Fruit fly (Drosophila melanogaster) whole organism, embryonic: ENCODE measurements around the gene CG31213.
A peak's percentile ranks its signal among the peaks of the same experiment; 100 is the strongest.

Experiments
- Adf1 ChIP-seq: fragments of 200-800 bp; sonication (Bioruptor generic); IDR thresholded peaks from 2 replicates; pipeline ENCODE4 v1.3.6; 2022; ENCODE audit warnings: missing biosample characterization, missing genetic modification characterization
- CG10366 ChIP-seq: fragments of 200-800 bp; sonication (Bioruptor generic); IDR thresholded peaks from 2 replicates; pipeline ENCODE4 v1.3.6; 2022; ENCODE audit warnings: missing biosample characterization, missing genetic modification characterization
- CG10565 ChIP-seq: fragments of 200-800 bp; sonication (Bioruptor generic); optimal IDR thresholded peaks from 3 replicates; lab custom pipeline; 2016; ENCODE audit warnings: missing biosample characterization, mild to moderate bottlenecking, missing genetic modification characterization
- CG11695 ChIP-seq: fragments of 200-800 bp; sonication (Bioruptor generic); IDR thresholded peaks from 3 replicates; pipeline ENCODE4 v1.3.6; 2022; ENCODE audit warnings: missing biosample characterization, missing genetic modification characterization
- CG12219 ChIP-seq: fragments of 200-800 bp; sonication (Bioruptor generic); optimal IDR thresholded peaks from 3 replicates; lab custom pipeline; 2018; ENCODE audit warnings: missing biosample characterization, mild to moderate bottlenecking, missing genetic modification characterization
- CG12769 ChIP-seq: fragments of 200-800 bp; sonication (Bioruptor generic); optimal IDR thresholded peaks from 2 replicates; lab custom pipeline; 2019; ENCODE audit warnings: missing biosample characterization, mild to moderate bottlenecking, missing genetic modification characterization, moderate library complexity
- CG17912 ChIP-seq: fragments of 200-800 bp; sonication (Bioruptor generic); optimal IDR thresholded peaks from 2 replicates; lab custom pipeline; 2018; ENCODE audit warnings: missing biosample characterization, mild to moderate bottlenecking, missing genetic modification characterization
- CG2712 ChIP-seq: fragments of 200-800 bp; optimal IDR thresholded peaks from 3 replicates; lab custom pipeline; 2019; ENCODE audit warnings: missing biosample characterization, mild to moderate bottlenecking, missing genetic modification characterization, moderate library complexity
- CG31365 ChIP-seq: fragments of 200-800 bp; sonication (Bioruptor generic); optimal IDR thresholded peaks from 2 replicates; lab custom pipeline; 2018; ENCODE audit warnings: missing biosample characterization, mild to moderate bottlenecking, missing genetic modification characterization
- CG32767 ChIP-seq: fragments of 200-800 bp; sonication (Bioruptor generic); IDR thresholded peaks from 2 replicates; pipeline ENCODE4 v1.3.6; 2022; ENCODE audit warnings: missing biosample characterization, missing genetic modification characterization
- CG3847 ChIP-seq: fragments of 200-800 bp; sonication (Bioruptor generic); IDR thresholded peaks from 2 replicates; pipeline ENCODE4 v1.3.6; 2022; ENCODE audit warnings: missing biosample characterization, missing genetic modification characterization
- CG5953 ChIP-seq: fragments of 200-800 bp; sonication (Bioruptor generic); IDR thresholded peaks from 2 replicates; pipeline ENCODE4 v1.3.6; 2022; ENCODE audit warnings: missing biosample characterization, missing genetic modification characterization
- CG6683 ChIP-seq: fragments of 200-800 bp; sonication (Bioruptor generic); optimal IDR thresholded peaks from 2 replicates; lab custom pipeline; 2017; ENCODE audit warnings: missing biosample characterization, mild to moderate bottlenecking, missing genetic modification characterization, missing genetic modification reagents
- CG7963 ChIP-seq: fragments of 200-800 bp; sonication (Bioruptor generic); IDR thresholded peaks from 3 replicates; pipeline ENCODE4 v1.3.6; 2022; ENCODE audit warnings: missing biosample characterization, missing genetic modification characterization; ENCODE audit not compliant: partially characterized antibody
- CG8281 ChIP-seq: fragments of 200-800 bp; sonication (Bioruptor generic); optimal IDR thresholded peaks from 2 replicates; lab custom pipeline; 2018; ENCODE audit warnings: missing biosample characterization, mild to moderate bottlenecking, missing genetic modification characterization, moderate library complexity
- CG8388 ChIP-seq: fragments of 200-800 bp; sonication (Bioruptor generic); optimal IDR thresholded peaks from 2 replicates; lab custom pipeline; 2019; ENCODE audit warnings: missing biosample characterization, mild to moderate bottlenecking, missing genetic modification characterization, moderate library complexity
- CG8944 ChIP-seq: fragments of 200-800 bp; sonication (Bioruptor generic); optimal IDR thresholded peaks from 3 replicates; lab custom pipeline; 2016; ENCODE audit warnings: missing biosample characterization, missing genetic modification characterization
- CG9609 ChIP-seq: fragments of 200-800 bp; sonication (Bioruptor generic); optimal IDR thresholded peaks from 3 replicates; lab custom pipeline; 2016; ENCODE audit warnings: missing biosample characterization, missing genetic modification characterization
- D19B ChIP-seq: fragments of 200-800 bp; sonication (Bioruptor generic); optimal IDR thresholded peaks from 2 replicates; lab custom pipeline; 2017; ENCODE audit warnings: missing biosample characterization, mild to moderate bottlenecking, missing genetic modification characterization
- Dll ChIP-seq: fragments of 200-800 bp; sonication (Bioruptor generic); IDR thresholded peaks from 4 replicates; pipeline ENCODE4 v1.3.6; 2022; ENCODE audit warnings: missing biosample characterization, missing genetic modification characterization; ENCODE audit not compliant: partially characterized antibody
- Dp ChIP-seq: fragments of 200-800 bp; sonication (Bioruptor generic); optimal IDR thresholded peaks from 2 replicates; lab custom pipeline; 2018; ENCODE audit warnings: missing biosample characterization, mild to moderate bottlenecking, missing genetic modification characterization, moderate library complexity
- Dref ChIP-seq: fragments of 200-800 bp; sonication (Bioruptor generic); IDR thresholded peaks from 2 replicates; pipeline ENCODE4 v1.3.6; 2022; ENCODE audit warnings: missing biosample characterization, missing genetic modification characterization
- Gug ChIP-seq: fragments of 200-800 bp; sonication (Bioruptor generic); IDR thresholded peaks from 4 replicates; pipeline ENCODE4 v1.3.6; 2022; ENCODE audit warnings: missing biosample characterization, missing genetic modification characterization
- HLH4C ChIP-seq: fragments of 200-800 bp; sonication (Bioruptor generic); IDR thresholded peaks from 3 replicates; pipeline ENCODE4 v1.3.6; 2022; ENCODE audit warnings: missing biosample characterization, missing genetic modification characterization; ENCODE audit not compliant: partially characterized antibody
- Jarid2 ChIP-seq: fragments of 200-800 bp; sonication (Bioruptor generic); optimal IDR thresholded peaks from 3 replicates; lab custom pipeline; 2017; ENCODE audit warnings: mild to moderate bottlenecking, missing biosample characterization, missing genetic modification reagents, missing genetic modification characterization
- Meics ChIP-seq: fragments of 200-800 bp; sonication (Bioruptor generic); optimal IDR thresholded peaks from 2 replicates; lab custom pipeline; 2017; ENCODE audit warnings: missing biosample characterization, mild to moderate bottlenecking, missing genetic modification characterization
- Mrtf ChIP-seq: fragments of 200-800 bp; sonication (Bioruptor generic); IDR thresholded peaks from 3 replicates; pipeline ENCODE4 v1.3.6; 2022; ENCODE audit warnings: missing biosample characterization, missing genetic modification characterization
- Oaz ChIP-seq: fragments of 200-800 bp; sonication (Bioruptor generic); IDR thresholded peaks from 2 replicates; pipeline ENCODE4 v1.3.6; 2022; ENCODE audit warnings: missing biosample characterization, missing genetic modification characterization
- Opbp ChIP-seq: fragments of 200-800 bp; sonication (Bioruptor generic); IDR thresholded peaks from 3 replicates; pipeline ENCODE4 v1.3.6; 2022; ENCODE audit warnings: missing biosample characterization, missing genetic modification characterization; ENCODE audit not compliant: partially characterized antibody
- Taf1 ChIP-seq: fragments of 200-800 bp; sonication (Bioruptor generic); IDR thresholded peaks from 2 replicates; pipeline ENCODE4 v1.3.6; 2022; ENCODE audit warnings: missing biosample characterization, missing genetic modification characterization
- Trl ChIP-seq, 3 experiments: fragments of >200 bp in 2 of 3; fragments of 200-800 bp in 1 of 3; sonication (Bioruptor generic) in 1 of 3; optimal IDR thresholded peaks; 2 replicates in 1 of 3; 3 replicates in 2 of 3; lab custom pipeline; 2016 to 2017; ENCODE audit warnings: missing biosample characterization in 1 of 3, missing genetic modification characterization in 1 of 3
- az2 ChIP-seq: fragments of 200-800 bp; sonication (Bioruptor generic); optimal IDR thresholded peaks from 3 replicates; lab custom pipeline; 2016; ENCODE audit warnings: missing biosample characterization, missing genetic modification characterization
- bab2 ChIP-seq: fragments of 200-800 bp; sonication (Bioruptor generic); optimal IDR thresholded peaks from 2 replicates; lab custom pipeline; 2016; ENCODE audit warnings: missing biosample characterization, missing genetic modification characterization
- dimm ChIP-seq: fragments of 200-800 bp; sonication (Bioruptor generic); IDR thresholded peaks from 2 replicates; pipeline ENCODE4 v1.3.6; 2022; ENCODE audit warnings: missing biosample characterization, missing genetic modification characterization
- dmrt11E ChIP-seq: fragments of 200-800 bp; sonication (Bioruptor generic); optimal IDR thresholded peaks from 3 replicates; lab custom pipeline; 2018; ENCODE audit warnings: missing biosample characterization, mild to moderate bottlenecking, missing genetic modification characterization, moderate library complexity
- ems ChIP-seq: fragments of 200-800 bp; sonication (Bioruptor generic); optimal IDR thresholded peaks from 3 replicates; lab custom pipeline; 2016; ENCODE audit warnings: missing biosample characterization, missing genetic modification characterization
- gem ChIP-seq: fragments of 200-800 bp; sonication (Bioruptor generic); optimal IDR thresholded peaks from 2 replicates; lab custom pipeline; 2019; ENCODE audit warnings: missing biosample characterization, mild to moderate bottlenecking, missing genetic modification characterization, moderate library complexity
- hth ChIP-seq: fragments of >200 bp; optimal IDR thresholded peaks from 2 replicates; lab custom pipeline; 2017; ENCODE audit warnings: inconsistent platforms
- lov ChIP-seq, 2 experiments: fragments of 200-800 bp in 1 of 2; fragments of >200 bp in 1 of 2; sonication (Bioruptor generic) in 1 of 2; IDR thresholded peaks in 1 of 2; optimal IDR thresholded peaks in 1 of 2; 2 replicates in 1 of 2; 3 replicates in 1 of 2; pipeline versions ENCODE4 v1.3.6 to Lab custom; 2017 to 2022; ENCODE audit warnings: missing biosample characterization in 1 of 2, missing genetic modification characterization in 1 of 2
- luna ChIP-seq: fragments of 200-800 bp; sonication (Bioruptor generic); optimal IDR thresholded peaks from 2 replicates; lab custom pipeline; 2016; ENCODE audit warnings: missing biosample characterization, missing genetic modification characterization
- nerfin-1 ChIP-seq: fragments of 200-800 bp; sonication (Bioruptor generic); optimal IDR thresholded peaks from 3 replicates; lab custom pipeline; 2019; ENCODE audit warnings: missing biosample characterization, mild to moderate bottlenecking, missing genetic modification characterization, moderate library complexity
- nerfin-2 ChIP-seq: fragments of 200-800 bp; sonication (Bioruptor generic); IDR thresholded peaks from 2 replicates; pipeline ENCODE4 v1.3.6; 2022; ENCODE audit warnings: missing biosample characterization, missing genetic modification characterization; ENCODE audit not compliant: partially characterized antibody
- otp ChIP-seq: fragments of 200-800 bp; sonication (Bioruptor generic); IDR thresholded peaks from 3 replicates; pipeline ENCODE4, ENCODE4 v1.3.6; 2022; ENCODE audit warnings: missing biosample characterization, missing genetic modification characterization
- pnt ChIP-seq: fragments of 200-800 bp; sonication (Bioruptor generic); optimal IDR thresholded peaks from 3 replicates; lab custom pipeline; 2016; ENCODE audit warnings: missing biosample characterization, missing genetic modification characterization
- ranshi ChIP-seq: fragments of 200-800 bp; sonication (Bioruptor generic); IDR thresholded peaks from 2 replicates; pipeline ENCODE4 v1.3.6; 2022; ENCODE audit warnings: missing biosample characterization, missing genetic modification characterization
- rib ChIP-seq: fragments of 200-800 bp; sonication (Bioruptor generic); IDR thresholded peaks from 2 replicates; pipeline ENCODE4 v1.3.6; 2022; ENCODE audit warnings: missing biosample characterization, missing genetic modification characterization
- so ChIP-seq: fragments of 200-800 bp; sonication (Bioruptor generic); IDR thresholded peaks from 3 replicates; pipeline ENCODE4 v1.3.6; 2022; ENCODE audit warnings: missing biosample characterization, missing genetic modification characterization
- zen ChIP-seq: fragments of 200-800 bp; sonication (Bioruptor generic); optimal IDR thresholded peaks from 3 replicates; lab custom pipeline; 2018; ENCODE audit warnings: missing biosample characterization, mild to moderate bottlenecking, missing genetic modification characterization, moderate library complexity

Gene CG31213

DNA sequence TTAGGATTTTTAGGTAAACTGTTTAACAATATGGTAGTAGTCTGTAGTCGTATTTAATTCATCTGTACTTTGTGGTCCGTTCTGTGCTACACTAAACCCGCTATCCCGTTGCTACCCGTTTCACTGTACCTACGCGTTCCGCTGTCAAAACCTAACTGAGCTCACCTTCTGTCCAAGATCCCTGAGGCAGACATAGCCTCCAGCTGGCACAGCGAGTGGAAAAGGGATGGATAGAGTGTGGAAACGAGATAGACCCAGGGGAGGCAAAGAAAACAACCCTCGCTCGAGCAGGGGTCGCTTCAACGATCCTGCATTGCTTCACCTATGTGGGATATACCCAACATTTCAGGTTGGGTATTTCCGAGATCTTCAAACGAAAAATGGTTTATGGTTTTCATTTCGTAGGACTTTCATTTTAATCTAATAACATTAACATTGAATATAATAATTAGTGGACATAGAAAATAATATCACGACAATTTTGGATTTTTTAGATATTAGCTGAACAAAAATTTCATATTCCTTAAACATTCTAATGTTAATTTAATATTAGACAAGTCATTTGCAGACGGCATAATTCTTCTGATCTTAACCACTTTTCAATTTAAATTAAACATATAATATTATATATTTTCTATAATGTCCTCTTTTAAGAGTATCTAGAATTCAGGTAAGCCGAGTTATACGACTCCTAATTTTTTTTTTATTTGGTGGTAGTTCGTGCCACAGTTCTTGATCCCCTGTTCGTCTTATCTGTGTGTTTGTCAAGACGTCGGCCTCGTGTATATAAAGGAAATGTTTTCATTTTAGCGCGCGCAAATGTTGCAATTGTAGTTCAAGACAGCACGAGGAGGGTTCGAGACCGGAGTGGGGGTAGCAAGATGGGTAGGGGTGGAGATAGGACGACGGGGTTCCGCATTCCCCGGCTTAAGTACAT, 37.6 kb upstream of the CG31213 start, which contains the start of gene mira (continued):
- TF ChIP-seq CG11695 (GFP tag; lab: Robert Waterston, UW) (no peak), CG32767 (no peak), Dll (no peak), dmrt11E (tag; lab: Kevin White, UChicago) (peak; percentile 72), CG10565 (GFP tag; lab: Kevin White, UChicago) (no peak), CG5953 (GFP tag; lab: Robert Waterston, UW) (no peak), CG3847 (GFP tag; lab: Robert Waterston, UW) (no peak), ranshi (no peak), hth (lab: Kevin White, UChicago) (no peak), Meics (no peak), nerfin-1 (tag; lab: Kevin White, UChicago) (peak; percentile 22), HLH4C (GFP tag; lab: Robert Waterston, UW) (no peak), zen (no peak), Taf1 (GFP tag; lab: Robert Waterston, UW) (no peak), CG12769 (no peak), Jarid2 (GFP tag; lab: Kevin White, UChicago) (peak; percentile 10), CG7963 (no peak), CG8944 (GFP tag; lab: Kevin White, UChicago) (no peak), ems (no peak), nerfin-2 (GFP tag; lab: Robert Waterston, UW) (no peak), Trl (optimal IDR thresholded peaks at IDR 0.05; lab: Kevin White, UChicago) (no peak), Trl (GFP tag; optimal IDR thresholded peaks at IDR 0.05; lab: Kevin White, UChicago) (no peak), otp (no peak), Dref (GFP tag; lab: Robert Waterston, UW) (no peak), lov (optimal IDR thresholded peaks at IDR 0.05; lab: Kevin White, UChicago) (no peak), lov (GFP tag; IDR thresholded peaks at IDR 0.05; lab: Robert Waterston, UW) (peak; percentile 42; the same call in 1 of the 3 replicates), Gug (GFP tag; lab: Robert Waterston, UW) (no peak), rib (GFP tag; lab: Robert Waterston, UW) (no peak), CG8388 (GFP tag; lab: Kevin White, UChicago) (no peak), pnt (no peak), CG9609 (GFP tag; lab: Kevin White, UChicago) (no peak), az2 (GFP tag; lab: Kevin White, UChicago) (no peak), so (GFP tag; lab: Robert Waterston, UW) (no peak), luna (GFP tag; lab: Kevin White, UChicago) (no peak), CG12219 (GFP tag; lab: Kevin White, UChicago) (no peak), CG31365 (tag; lab: Kevin White, UChicago) (no peak), Adf1 (GFP tag; lab: Robert Waterston, UW) (no peak), Mrtf (GFP tag; lab: Robert Waterston, UW) (no peak), CG6683 (GFP tag; lab: Kevin White, UChicago) (no peak), D19B (no peak), CG2712 (tag; lab: Kevin White, UChicago) (peak; percentile 44), dimm (GFP tag; lab: Robert Waterston, UW) (no peak), Oaz (no peak; the same call in 1 of the 2 replicates), CG17912 (no peak), Dp (GFP tag; lab: Kevin White, UChicago) (no peak), Opbp (GFP tag; lab: Robert Waterston, UW) (peak; percentile 12; the same call in 1 of the 3 replicates), CG10366 (GFP tag; lab: Robert Waterston, UW) (no peak), gem (no peak), bab2 (GFP tag; lab: Kevin White, UChicago) (no peak), CG8281 (tag; lab: Kevin White, UChicago) (no peak)
